Fruit fly (Drosophila melanogaster) Kc167 (cell line): Measurements from ENCODE around the gene GstD5.

Source experiments
- Myc ChIP-seq: fragments of >200 bp; optimal IDR thresholded peaks from 2 replicates; lab custom pipeline; 2017; ENCODE audit warnings: missing external identifiers
- Sin3A ChIP-seq: fragments of >200 bp; optimal IDR thresholded peaks from 2 replicates; lab custom pipeline; 2018; ENCODE audit warnings: missing external identifiers
- h ChIP-seq: fragments of >200 bp; optimal IDR thresholded peaks from 3 replicates; lab custom pipeline; 2018; ENCODE audit warnings: missing external identifiers
- insv ChIP-seq: fragments of >200 bp; optimal IDR thresholded peaks from 3 replicates; lab custom pipeline; 2018; ENCODE audit warnings: missing external identifiers
- psq ChIP-seq: fragments of >200 bp; optimal IDR thresholded peaks from 2 replicates; lab custom pipeline; 2017; ENCODE audit warnings: missing external identifiers
- ttk ChIP-seq: sonication (Bioruptor generic); optimal IDR thresholded peaks from 2 replicates; lab custom pipeline; 2017; ENCODE audit warnings: missing external identifiers

GstD5 gene

dm6 chr3R:12375258-12375783, at the start of gene GstD5:
Gene GstD5 (plus strand): TSS chr3R:12375733.
- TF ChIP-seq insv (lab: Kevin White, UChicago) = no peak
- no peak for TF ChIP-seq Myc (lab: Kevin White, UChicago)
- TF ChIP-seq h = no peak
- no peak for TF ChIP-seq ttk
- no peak for TF ChIP-seq Sin3A (lab: Kevin White, UChicago)
- no peak for TF ChIP-seq psq (lab: Kevin White, UChicago)

DNA sequence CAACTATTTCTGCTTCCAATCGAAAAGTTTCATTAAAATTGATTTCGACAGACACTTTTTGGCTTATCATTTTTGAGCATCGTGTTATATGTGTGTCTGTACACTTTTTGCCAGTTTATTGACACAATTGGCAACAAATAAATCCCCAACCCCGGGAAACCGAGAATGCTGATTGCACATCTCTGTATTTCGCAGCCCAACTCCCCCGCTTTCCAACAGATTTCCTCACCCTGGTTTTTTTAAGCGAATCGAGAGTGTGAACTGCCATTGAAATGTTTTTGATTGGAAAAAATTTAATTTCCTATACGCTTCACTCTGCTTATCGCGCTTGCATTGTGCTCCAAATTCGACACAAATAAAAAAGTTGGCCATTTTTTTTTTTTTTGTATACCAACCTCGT, 48.7 kb upstream of the GstD5 start:
- TF ChIP-seq ttk (no peak), psq (lab: Kevin White, UChicago) (no peak), Sin3A (lab: Kevin White, UChicago) (no peak)

- TF ChIP-seq h = no peak
- no peak for TF ChIP-seq ttk
- TF ChIP-seq psq (lab: Kevin White, UChicago) = no peak
- TF ChIP-seq Myc (lab: Kevin White, UChicago) = no peak
Measured at dm6 chr3R:12329827-12330226, 45.7 kb upstream of the GstD5 start.

DNA sequence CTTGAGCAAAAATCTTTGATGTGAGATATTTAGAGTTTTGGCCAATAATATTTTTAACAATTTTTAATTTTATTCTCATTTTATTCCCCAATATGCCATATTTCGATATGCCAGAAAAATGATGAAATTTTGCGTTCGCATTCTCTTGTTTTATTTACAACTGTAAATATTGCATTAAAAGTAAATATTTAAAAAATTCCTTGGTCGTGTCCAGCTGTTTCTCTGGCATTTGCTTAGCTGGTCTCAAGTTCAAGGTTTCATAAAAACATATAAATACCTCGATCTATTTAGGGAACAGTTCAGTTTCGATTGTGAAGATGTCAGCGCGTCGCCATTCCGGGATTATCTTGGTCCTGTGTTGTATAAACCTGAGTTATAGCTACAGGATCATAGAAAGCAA, 34.2 kb upstream of the GstD5 start, which contains the start of gene Sgsf:
Gene Sgsf, plus strand, starts transcription at position 301 of the 400 bp plus-strand sequence.
- no peak for TF ChIP-seq psq (lab: Kevin White, UChicago)
- TF ChIP-seq h = no peak
- no peak for TF ChIP-seq Sin3A (lab: Kevin White, UChicago)
- no peak for TF ChIP-seq ttk
- no peak for TF ChIP-seq insv (lab: Kevin White, UChicago)
- no peak for TF ChIP-seq Myc (lab: Kevin White, UChicago)

dm6 chr3R:12344914-12345549, 30.5 kb upstream of the GstD5 start:
- TF ChIP-seq insv (lab: Kevin White, UChicago) (no peak), Sin3A (lab: Kevin White, UChicago) (no peak), Myc (lab: Kevin White, UChicago) (no peak), ttk (no peak), h (no peak), psq (lab: Kevin White, UChicago) (no peak)

DNA sequence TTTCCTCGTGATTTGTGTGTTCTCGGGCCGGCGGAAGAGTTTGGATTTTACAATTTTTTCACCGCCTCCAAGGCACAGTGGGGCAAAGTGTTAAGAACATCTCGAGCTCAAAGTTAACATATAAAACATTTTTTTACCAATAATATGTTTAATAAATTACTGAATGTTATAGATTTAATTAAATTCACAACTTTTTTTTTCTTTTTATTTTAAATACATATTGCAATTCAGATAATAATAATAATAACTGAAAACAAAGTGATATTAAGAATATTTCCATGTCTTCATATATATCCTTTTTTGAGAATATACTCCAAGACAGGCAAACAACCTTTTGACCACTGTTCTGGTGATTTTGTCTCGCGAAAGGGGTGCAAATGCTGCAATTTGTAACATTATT, 29.5 kb upstream of the GstD5 start:
- TF ChIP-seq insv (lab: Kevin White, UChicago) = no peak
- TF ChIP-seq Myc (lab: Kevin White, UChicago) = no peak
- no peak for TF ChIP-seq psq (lab: Kevin White, UChicago)
- TF ChIP-seq ttk = no peak
- TF ChIP-seq Sin3A (lab: Kevin White, UChicago) = no peak
- no peak for TF ChIP-seq h

- TF ChIP-seq Sin3A (lab: Kevin White, UChicago) (no peak), insv (lab: Kevin White, UChicago) (no peak), ttk (no peak), psq (lab: Kevin White, UChicago) (no peak), Myc (lab: Kevin White, UChicago) (no peak), h (no peak)
Measured at dm6 chr3R:12347659-12348058, 27.9 kb upstream of the GstD5 start.

- TF ChIP-seq h (no peak), Myc (lab: Kevin White, UChicago) (no peak), ttk (no peak)
Measured at dm6 chr3R:12350497-12350896, 25.0 kb upstream of the GstD5 start, which contains the start of gene CG10038. Gene CG10038 (minus strand): TSS chr3R:12350644.

- no peak for TF ChIP-seq ttk
- TF ChIP-seq Sin3A (lab: Kevin White, UChicago) = no peak
Measured at dm6 chr3R:12352003-12352402, 23.5 kb upstream of the GstD5 start, which contains the start of gene CG10041. Gene CG10041 (minus strand): TSS chr3R:12352103.

dm6 chr3R:12356044-12356443, 19.5 kb upstream of the GstD5 start, which contains the start of gene MBD-R2:
Gene MBD-R2 (minus strand): TSS chr3R:12356265.
- TF ChIP-seq h (no peak), Myc (lab: Kevin White, UChicago) (no peak), Sin3A (lab: Kevin White, UChicago) (no peak)

- no peak for TF ChIP-seq Myc (lab: Kevin White, UChicago)
- TF ChIP-seq insv (lab: Kevin White, UChicago) = no peak
- TF ChIP-seq Sin3A (lab: Kevin White, UChicago) = no peak
- TF ChIP-seq psq (lab: Kevin White, UChicago) = no peak
- TF ChIP-seq ttk = no peak
- TF ChIP-seq h = no peak
Measured at dm6 chr3R:12359837-12360236, 15.7 kb upstream of the GstD5 start, which contains the start of gene CG4115. Gene CG4115 (plus strand): TSS chr3R:12360008.

- TF ChIP-seq Sin3A (lab: Kevin White, UChicago) (no peak), h (no peak), ttk (no peak), Myc (lab: Kevin White, UChicago) (no peak), psq (lab: Kevin White, UChicago) (no peak), insv (lab: Kevin White, UChicago) (no peak)
Measured at dm6 chr3R:12361962-12362497, 13.5 kb upstream of the GstD5 start.

DNA sequence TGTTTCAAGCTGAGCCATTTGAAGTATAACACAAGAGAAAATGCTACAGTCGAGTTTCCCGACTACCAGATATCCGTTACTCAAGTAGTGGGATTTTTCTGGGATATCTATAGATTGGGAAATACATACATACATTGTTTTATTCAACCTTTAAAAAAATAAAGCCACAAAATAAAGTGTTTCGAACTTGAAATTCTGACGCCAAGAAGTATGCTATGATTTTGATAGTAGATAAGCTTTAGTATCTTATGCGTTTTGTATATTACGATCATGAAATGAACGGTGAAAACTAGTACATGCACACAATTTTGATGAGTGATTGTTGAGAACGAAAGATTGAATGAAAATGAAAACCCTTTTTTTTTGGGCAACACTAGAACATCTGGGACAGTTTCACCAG, 12.0 kb upstream of the GstD5 start:
- TF ChIP-seq ttk (no peak), psq (lab: Kevin White, UChicago) (no peak), Myc (lab: Kevin White, UChicago) (no peak)
